Fruit fly (Drosophila melanogaster) whole organism, wandering third instar larva: ENCODE results near the gene CG14304.

Source experiments
- CG32264 ChIP-seq: fragments of 200-800 bp; sonication (Bioruptor generic); optimal IDR thresholded peaks from 2 replicates; lab custom pipeline; 2016; ENCODE audit warnings: missing biosample characterization, missing genetic modification characterization
- CG9705 ChIP-seq: fragments of 200-800 bp; sonication (Bioruptor generic); optimal IDR thresholded peaks from 2 replicates; lab custom pipeline; 2018; ENCODE audit warnings: missing biosample characterization, mild to moderate bottlenecking, missing genetic modification characterization
- CrebA ChIP-seq: fragments of 200-800 bp; sonication (Bioruptor generic); optimal IDR thresholded peaks from 2 replicates; lab custom pipeline; 2016; ENCODE audit warnings: missing biosample characterization, mild to moderate bottlenecking, missing genetic modification characterization, borderline replicate concordance
- Dif ChIP-seq: fragments of 200-275, 200-300 bp; sonication (Bioruptor generic); optimal IDR thresholded peaks from 2 replicates; lab custom pipeline; 2018; ENCODE audit warnings: missing biosample characterization, missing genetic modification characterization; ENCODE audit not compliant: partially characterized antibody
- GATAd ChIP-seq: sonication (Bioruptor generic); optimal IDR thresholded peaks from 2 replicates; lab custom pipeline; 2016; ENCODE audit warnings: missing biosample characterization, missing genetic modification characterization
- HLH106 ChIP-seq: fragments of 200-800 bp; optimal IDR thresholded peaks from 3 replicates; lab custom pipeline; 2019; ENCODE audit warnings: missing biosample characterization, mild to moderate bottlenecking, missing genetic modification characterization, moderate library complexity
- Hnf4 ChIP-seq: fragments of 200-800 bp; sonication (Bioruptor generic); optimal IDR thresholded peaks from 2 replicates; lab custom pipeline; 2016; ENCODE audit warnings: missing biosample characterization, mild to moderate bottlenecking, missing genetic modification characterization
- Hr78 ChIP-seq: fragments of >200 bp; optimal IDR thresholded peaks from 2 replicates; lab custom pipeline; 2017; ENCODE audit warnings: missing biosample characterization, missing genetic modification characterization
- Jra ChIP-seq: sonication (Bioruptor generic); optimal IDR thresholded peaks from 2 replicates; lab custom pipeline; 2016; ENCODE audit warnings: missing biosample characterization, missing genetic modification characterization
- Mio ChIP-seq: sonication (Bioruptor generic); optimal IDR thresholded peaks from 2 replicates; lab custom pipeline; 2016; ENCODE audit warnings: missing biosample characterization, missing genetic modification characterization
- Myc ChIP-seq: fragments of >200 bp; optimal IDR thresholded peaks from 2 replicates; lab custom pipeline; 2017
- N ChIP-seq: fragments of >200 bp; optimal IDR thresholded peaks from 2 replicates; lab custom pipeline; 2018; ENCODE audit warnings: missing biosample characterization, missing external identifiers, missing genetic modification characterization
- OdsH ChIP-seq: fragments of 200-800 bp; sonication (Bioruptor generic); optimal IDR thresholded peaks from 2 replicates; lab custom pipeline; 2016; ENCODE audit warnings: missing biosample characterization, mild to moderate bottlenecking, missing genetic modification characterization
- Rel ChIP-seq, 2 experiments: fragments of 200-800 bp; sonication (Bioruptor generic) in 1 of 2; optimal IDR thresholded peaks; 2 replicates in 1 of 2; 3 replicates in 1 of 2; lab custom pipeline; 2016 to 2019; ENCODE audit warnings: mild to moderate bottlenecking in 2 of 2, missing biosample characterization in 2 of 2, missing genetic modification characterization in 2 of 2, moderate library complexity in 1 of 2
- Vsx2 ChIP-seq: fragments of 200-300, 225-300 bp; sonication (Bioruptor generic); optimal IDR thresholded peaks from 2 replicates; lab custom pipeline; 2018; ENCODE audit warnings: missing biosample characterization, missing genetic modification characterization; ENCODE audit not compliant: partially characterized antibody
- br ChIP-seq: fragments of 200-800 bp; sonication (Bioruptor generic); optimal IDR thresholded peaks from 2 replicates; lab custom pipeline; 2016; ENCODE audit warnings: missing biosample characterization, missing genetic modification characterization
- brk ChIP-seq: fragments of 200-800 bp; sonication (Bioruptor generic); optimal IDR thresholded peaks from 2 replicates; lab custom pipeline; 2016; ENCODE audit warnings: missing biosample characterization, mild to moderate bottlenecking, missing genetic modification characterization
- dl ChIP-seq, 2 experiments: fragments of 175-275, 200-275 bp in 1 of 2; fragments of 200-275 bp in 1 of 2; sonication (Bioruptor generic); optimal IDR thresholded peaks; lab custom pipeline; 2018; ENCODE audit warnings: mild to moderate bottlenecking in 2 of 2, missing biosample characterization in 2 of 2, missing genetic modification characterization in 2 of 2, moderate library complexity in 2 of 2; ENCODE audit not compliant: partially characterized antibody in 2 of 2, insufficient read depth in 1 of 2
- foxo ChIP-seq, 2 experiments: fragments of 200-800 bp; sonication (Bioruptor generic); optimal IDR thresholded peaks; 2 replicates in 1 of 2; 3 replicates in 1 of 2; lab custom pipeline; 2016 to 2017; ENCODE audit warnings: missing biosample characterization in 2 of 2, missing genetic modification characterization in 2 of 2
- h ChIP-seq: fragments of 200-800 bp; sonication (Bioruptor generic); optimal IDR thresholded peaks from 3 replicates; lab custom pipeline; 2016; ENCODE audit warnings: missing biosample characterization, mild to moderate bottlenecking, missing genetic modification characterization
- jim ChIP-seq: fragments of 175-275, 200-325 bp; sonication (Bioruptor generic); optimal IDR thresholded peaks from 2 replicates; lab custom pipeline; 2016; ENCODE audit warnings: missing biosample characterization, mild to moderate bottlenecking, missing genetic modification characterization
- lola ChIP-seq: fragments of >200 bp; optimal IDR thresholded peaks from 2 replicates; lab custom pipeline; 2017; ENCODE audit warnings: missing biosample characterization, missing genetic modification characterization
- psq ChIP-seq: fragments of 200-800 bp; sonication (Bioruptor generic); optimal IDR thresholded peaks from 3 replicates; lab custom pipeline; 2017; ENCODE audit warnings: missing biosample characterization, mild to moderate bottlenecking, missing genetic modification characterization, moderate library complexity
- rgr ChIP-seq: fragments of 200-800 bp; sonication (Bioruptor generic); optimal IDR thresholded peaks from 3 replicates; lab custom pipeline; 2016; ENCODE audit warnings: missing biosample characterization, mild to moderate bottlenecking, missing genetic modification characterization
- sage ChIP-seq: fragments of 200-800 bp; sonication (Bioruptor generic); optimal IDR thresholded peaks from 2 replicates; lab custom pipeline; 2016; ENCODE audit warnings: missing biosample characterization, mild to moderate bottlenecking, missing genetic modification characterization
- sv ChIP-seq: fragments of 200-800 bp; sonication (Bioruptor generic); optimal IDR thresholded peaks from 3 replicates; lab custom pipeline; 2016; ENCODE audit warnings: missing biosample characterization, missing genetic modification characterization

CG14304 gene

dm6 chr3R:18639662-18640061, 18.5 kb upstream of the CG14304 start:
- TF ChIP-seq Hnf4 (GFP tag; lab: Kevin White, UChicago), result no peak
- TF ChIP-seq HLH106 (tag; lab: Kevin White, UChicago), result peak; percentile 1

dm6 chr3R:18633099-18633498, 12.0 kb upstream of the CG14304 start:
- TF ChIP-seq lola (GFP tag; lab: Kevin White, UChicago) (no peak), Dif (GFP tag; lab: Kevin White, UChicago) (no peak), h (GFP tag; lab: Kevin White, UChicago) (peak; percentile 12)

dm6 chr3R:18628311-18628811, 7.2 kb upstream of the CG14304 start:
- TF ChIP-seq CG32264 (GFP tag; lab: Kevin White, UChicago) (no peak), foxo (GFP tag; optimal IDR thresholded peaks at IDR 0.05; lab: Kevin White, UChicago) (no peak), HLH106 (tag; lab: Kevin White, UChicago) (peak; percentile 4), Hr78 (no peak), Vsx2 (peak; percentile 48), dl (GFP tag; optimal IDR thresholded peaks at IDR 0.05; lab: Kevin White, UChicago; ENCODE audit: insufficient read depth in 1 of 2, partially characterized antibody in 2 of 2) (no peak), CrebA (GFP tag; lab: Kevin White, UChicago) (peak; percentile 18), Rel (GFP tag; optimal IDR thresholded peaks at IDR 0.05; lab: Kevin White, UChicago) (no peak), Rel (tag; optimal IDR thresholded peaks at IDR 0.05; lab: Kevin White, UChicago) (no peak), sage (GFP tag; lab: Kevin White, UChicago) (no peak), Myc (lab: Kevin White, UChicago) (peak; percentile 93)

dm6 chr3R:18624541-18624940, 3.4 kb upstream of the CG14304 start:
- peak; percentile 17 for TF ChIP-seq h (GFP tag; lab: Kevin White, UChicago)
- no peak for TF ChIP-seq foxo (GFP tag; optimal IDR thresholded peaks at IDR 0.05; lab: Kevin White, UChicago)

dm6 chr3R:18619451-18619942, 1.6 kb downstream of the CG14304 start:
- TF ChIP-seq HLH106 (tag; lab: Kevin White, UChicago), result no peak
- TF ChIP-seq, all 38 proteins: peak for 0

- no peak for TF ChIP-seq sv (GFP tag; lab: Kevin White, UChicago)
- no peak for TF ChIP-seq br (GFP tag; lab: Kevin White, UChicago)
Measured at dm6 chr3R:18617411-18617810, 3.7 kb downstream of the CG14304 start, which contains the start of gene CG7695. Gene CG7695 (minus strand): TSS chr3R:18617511.

- TF ChIP-seq br (GFP tag; lab: Kevin White, UChicago), result no peak
- TF ChIP-seq N, result no peak
- no peak for TF ChIP-seq brk (GFP tag; lab: Kevin White, UChicago)
- TF ChIP-seq Myc (lab: Kevin White, UChicago), result no peak
- TF ChIP-seq jim (GFP tag; lab: Kevin White, UChicago), result no peak
- no peak for TF ChIP-seq Jra
- TF ChIP-seq HLH106 (tag; lab: Kevin White, UChicago), result no peak
- no peak for TF ChIP-seq lola (GFP tag; lab: Kevin White, UChicago)
- no peak for TF ChIP-seq psq (GFP tag; lab: Kevin White, UChicago)
- TF ChIP-seq OdsH (GFP tag; lab: Kevin White, UChicago), result no peak
- no peak for TF ChIP-seq Dif (GFP tag; lab: Kevin White, UChicago)
- TF ChIP-seq rgr (GFP tag; lab: Kevin White, UChicago), result no peak
- no peak for TF ChIP-seq Mio (GFP tag; lab: Kevin White, UChicago)
- TF ChIP-seq dl (GFP tag; optimal IDR thresholded peaks at IDR 0.05; lab: Kevin White, UChicago; ENCODE audit: insufficient read depth in 1 of 2, partially characterized antibody in 2 of 2), result no peak
- no peak for TF ChIP-seq GATAd (GFP tag; lab: Kevin White, UChicago)
- TF ChIP-seq CG9705 (GFP tag; lab: Kevin White, UChicago), result no peak
- TF ChIP-seq, all 38 proteins: peak for 0
Measured at dm6 chr3R:18616007-18616406, 5.1 kb downstream of the CG14304 start.
